3 fruit fly cellular contexts compared by ENCODE assay signal in the genomic region with DNA sequence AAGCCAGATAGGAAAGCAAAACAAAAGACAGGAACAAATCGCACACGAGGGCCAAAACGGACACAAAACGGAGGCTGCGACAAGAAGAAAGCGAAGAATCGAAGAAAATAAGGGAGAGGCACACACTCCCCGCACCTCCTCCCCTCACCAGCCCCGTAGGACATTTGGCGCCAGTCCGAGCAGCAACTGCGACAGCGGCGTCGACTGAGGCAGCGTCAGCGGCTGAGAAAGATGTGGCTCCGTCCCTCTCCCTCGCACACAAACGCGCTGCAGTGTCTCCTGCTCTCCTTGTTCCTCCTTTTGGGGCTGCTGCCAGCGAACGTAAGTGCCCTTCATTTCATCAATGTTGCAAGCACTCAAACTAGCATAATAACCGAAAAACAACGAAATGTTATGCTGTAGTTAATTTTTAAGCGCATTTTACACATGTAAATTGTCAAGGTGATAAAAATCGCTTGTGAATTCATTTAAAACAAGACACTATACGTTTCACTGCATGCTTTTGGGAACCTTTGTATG.
A peak's percentile ranks its signal among the peaks of the same experiment; 100 is the strongest.
TF ChIP-seq lines count a peak whose summit lies in the region.

No protein-coding gene starts in this region.

- no peak for TF ChIP-seq CTCF in whole organism, embryonic (GFP tag; optimal IDR thresholded peaks at IDR 0.05; lab: Kevin White, UChicago)

TF ChIP-seq in whole organism, embryonic, 481 proteins besides CTCF, POLR2A, EP300 and RAD21:
- TF ChIP-seq CG8281 (tag; optimal IDR thresholded peaks at IDR 0.05; lab: Kevin White, UChicago), result peak; percentile 93
- TF ChIP-seq Adf1 (GFP tag; IDR thresholded peaks at IDR 0.05; lab: Robert Waterston, UW), result peak; percentile 94
- TF ChIP-seq crol (GFP tag; IDR thresholded peaks at IDR 0.05; lab: Robert Waterston, UW), result peak; percentile 59; the same call in 1 of the 2 replicates
- no peak for TF ChIP-seq CG18619 (GFP tag; optimal IDR thresholded peaks at IDR 0.05; lab: Kevin White, UChicago)
- peak; percentile 39; the same call in 1 of the 2 replicates for TF ChIP-seq CG10321 (GFP tag; IDR thresholded peaks at IDR 0.05; lab: Robert Waterston, UW)
- TF ChIP-seq CG1832 (GFP tag; optimal IDR thresholded peaks at IDR 0.05; lab: Kevin White, UChicago), result peak; percentile 65
- no peak for TF ChIP-seq Oli (tag; optimal IDR thresholded peaks at IDR 0.05; lab: Kevin White, UChicago)
- TF ChIP-seq Med (GFP tag; lab: Kevin White, UChicago), result peak; percentile 24

TF ChIP-seq in whole organism, pupa, 21 proteins besides CTCF, POLR2A, EP300 and RAD21:
- TF ChIP-seq CG4496 (GFP tag; IDR thresholded peaks at IDR 0.05; lab: Robert Waterston, UW) (0 out of 3 replicates have a peak, but pooled peaks have one; percentile 16), Pif1B (GFP tag; optimal IDR thresholded peaks at IDR 0.05; lab: Kevin White, UChicago) (no peak), CG9948 (tag; optimal IDR thresholded peaks at IDR 0.05; lab: Kevin White, UChicago) (no peak), CG8301 (tag; optimal IDR thresholded peaks at IDR 0.05; lab: Kevin White, UChicago) (no peak)

TF ChIP-seq in whole organism, wandering third instar larva, 38 proteins besides CTCF, POLR2A, EP300 and RAD21:
- TF ChIP-seq Dif (GFP tag; optimal IDR thresholded peaks at IDR 0.05; lab: Kevin White, UChicago; ENCODE audit: partially characterized antibody) (no peak), psq (GFP tag; optimal IDR thresholded peaks at IDR 0.05; lab: Kevin White, UChicago) (peak; percentile 18), Rel (GFP tag; optimal IDR thresholded peaks at IDR 0.05; lab: Kevin White, UChicago) (no peak), Rel (tag; optimal IDR thresholded peaks at IDR 0.05; lab: Kevin White, UChicago) (no peak)
